Fruit fly (Drosophila melanogaster) whole organism, wandering third instar larva: ENCODE data around the gene CG7011.

Source experiments
- CG32264 ChIP-seq: fragments of 200-800 bp; sonication (Bioruptor generic); optimal IDR thresholded peaks from 2 replicates; lab custom pipeline; 2016; ENCODE audit warnings: missing biosample characterization, missing genetic modification characterization
- CrebA ChIP-seq: fragments of 200-800 bp; sonication (Bioruptor generic); optimal IDR thresholded peaks from 2 replicates; lab custom pipeline; 2016; ENCODE audit warnings: missing biosample characterization, mild to moderate bottlenecking, missing genetic modification characterization, borderline replicate concordance
- HLH106 ChIP-seq: fragments of 200-800 bp; optimal IDR thresholded peaks from 3 replicates; lab custom pipeline; 2019; ENCODE audit warnings: missing biosample characterization, mild to moderate bottlenecking, missing genetic modification characterization, moderate library complexity
- OdsH ChIP-seq: fragments of 200-800 bp; sonication (Bioruptor generic); optimal IDR thresholded peaks from 2 replicates; lab custom pipeline; 2016; ENCODE audit warnings: missing biosample characterization, mild to moderate bottlenecking, missing genetic modification characterization
- Rel ChIP-seq, 2 experiments: fragments of 200-800 bp; sonication (Bioruptor generic) in 1 of 2; optimal IDR thresholded peaks; 2 replicates in 1 of 2; 3 replicates in 1 of 2; lab custom pipeline; 2016 to 2019; ENCODE audit warnings: mild to moderate bottlenecking in 2 of 2, missing biosample characterization in 2 of 2, missing genetic modification characterization in 2 of 2, moderate library complexity in 1 of 2
- br ChIP-seq: fragments of 200-800 bp; sonication (Bioruptor generic); optimal IDR thresholded peaks from 2 replicates; lab custom pipeline; 2016; ENCODE audit warnings: missing biosample characterization, missing genetic modification characterization
- h ChIP-seq: fragments of 200-800 bp; sonication (Bioruptor generic); optimal IDR thresholded peaks from 3 replicates; lab custom pipeline; 2016; ENCODE audit warnings: missing biosample characterization, mild to moderate bottlenecking, missing genetic modification characterization
- psq ChIP-seq: fragments of 200-800 bp; sonication (Bioruptor generic); optimal IDR thresholded peaks from 3 replicates; lab custom pipeline; 2017; ENCODE audit warnings: missing biosample characterization, mild to moderate bottlenecking, missing genetic modification characterization, moderate library complexity
- usp ChIP-seq: fragments of >200 bp; optimal IDR thresholded peaks from 2 replicates; lab custom pipeline; 2017; ENCODE audit warnings: missing biosample characterization, missing genetic modification characterization

DNA sequence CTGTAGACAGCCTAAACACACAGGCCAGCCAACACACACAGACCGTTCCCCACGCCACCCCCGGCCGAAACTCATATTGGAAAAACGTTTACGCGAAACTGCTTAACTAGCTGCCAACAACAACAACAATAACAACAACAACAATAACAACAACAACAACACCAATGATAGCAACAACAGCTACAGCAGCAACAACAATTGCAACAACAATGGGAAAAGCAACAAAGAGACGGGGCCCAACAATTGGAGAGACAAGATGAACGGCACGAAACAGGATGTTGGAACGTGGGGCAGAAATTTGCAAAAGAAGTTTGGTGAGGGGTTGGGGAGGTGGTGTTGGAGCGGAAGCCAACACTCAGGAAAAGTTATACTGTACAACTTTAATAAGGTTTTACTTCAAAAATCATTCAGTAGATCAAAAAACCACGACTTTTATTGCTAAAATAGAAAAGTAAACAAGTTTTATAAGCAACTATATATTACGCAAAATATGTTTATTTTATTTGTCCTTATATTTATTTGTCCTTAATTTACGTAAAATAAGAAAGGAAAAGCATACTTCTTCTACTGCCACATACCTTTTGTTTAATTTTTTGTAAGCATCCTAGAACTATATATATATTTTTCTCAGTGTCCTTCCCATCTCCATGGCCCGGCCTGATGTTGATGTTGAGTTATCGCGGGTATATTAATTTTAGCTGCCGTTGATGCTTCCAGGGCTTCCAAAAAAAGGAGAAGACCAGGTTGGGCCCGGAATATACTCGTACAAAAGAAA, 48.6 kb upstream of the CG7011 start:
- TF ChIP-seq br (peak; percentile 62), CrebA (GFP tag; lab: Kevin White, UChicago) (no peak), usp (GFP tag; lab: Kevin White, UChicago) (no peak), HLH106 (tag; lab: Kevin White, UChicago) (peak; percentile 84), CG32264 (GFP tag; lab: Kevin White, UChicago) (no peak), h (peak; percentile 78), psq (GFP tag; lab: Kevin White, UChicago) (peak; percentile 79), Rel (GFP tag; optimal IDR thresholded peaks at IDR 0.05; lab: Kevin White, UChicago) (no peak), Rel (tag; optimal IDR thresholded peaks at IDR 0.05; lab: Kevin White, UChicago) (peak; percentile 19), OdsH (GFP tag; lab: Kevin White, UChicago) (peak; percentile 89)
